Fruit fly (Drosophila melanogaster) whole organism, embryonic: Measurements from ENCODE around the gene CG13097.

ENCODE experiments used
- Abd-B ChIP-seq: fragments of 200-800 bp; sonication (Bioruptor generic); optimal IDR thresholded peaks from 2 replicates; lab custom pipeline; 2018; ENCODE audit warnings: missing biosample characterization, mild to moderate bottlenecking, missing genetic modification characterization, moderate library complexity
- BEAF-32 ChIP-seq: fragments of 200-800 bp; sonication (Bioruptor generic); optimal IDR thresholded peaks from 3 replicates; lab custom pipeline; 2017; ENCODE audit warnings: missing biosample characterization, missing genetic modification characterization, mild to moderate bottlenecking, moderate library complexity, missing genetic modification reagents
- Bdp1 ChIP-seq: fragments of 200-800 bp; sonication (Bioruptor generic); optimal IDR thresholded peaks from 3 replicates; lab custom pipeline; 2016; ENCODE audit warnings: missing biosample characterization, missing genetic modification characterization
- CG12104 ChIP-seq: fragments of 200-800 bp; sonication (Bioruptor generic); optimal IDR thresholded peaks from 3 replicates; lab custom pipeline; 2016; ENCODE audit warnings: missing biosample characterization, missing genetic modification characterization
- CG13775 ChIP-seq: fragments of 200-800 bp; sonication (Bioruptor generic); optimal IDR thresholded peaks from 3 replicates; lab custom pipeline; 2017; ENCODE audit warnings: missing biosample characterization, mild to moderate bottlenecking, missing genetic modification characterization
- CG15601 ChIP-seq: fragments of 200-800 bp; sonication (Bioruptor generic); optimal IDR thresholded peaks from 3 replicates; lab custom pipeline; 2019; ENCODE audit warnings: missing biosample characterization, mild to moderate bottlenecking, missing genetic modification characterization, moderate library complexity
- CG2129 ChIP-seq: fragments of 200-800 bp; sonication (Bioruptor generic); IDR thresholded peaks from 2 replicates; pipeline ENCODE4 v1.3.6; 2022; ENCODE audit warnings: missing biosample characterization, missing genetic modification characterization; ENCODE audit not compliant: partially characterized antibody
- CG2202 ChIP-seq: fragments of 200-800 bp; sonication (Bioruptor generic); optimal IDR thresholded peaks from 2 replicates; lab custom pipeline; 2018; ENCODE audit warnings: missing biosample characterization, mild to moderate bottlenecking, missing genetic modification characterization
- CG31365 ChIP-seq: fragments of 200-800 bp; sonication (Bioruptor generic); optimal IDR thresholded peaks from 2 replicates; lab custom pipeline; 2018; ENCODE audit warnings: missing biosample characterization, mild to moderate bottlenecking, missing genetic modification characterization
- CG3995 ChIP-seq: fragments of 200-800 bp; sonication (Bioruptor generic); optimal IDR thresholded peaks from 3 replicates; lab custom pipeline; 2016; ENCODE audit warnings: missing biosample characterization, missing genetic modification characterization
- CG6791 ChIP-seq: fragments of 200-800 bp; sonication (Bioruptor generic); IDR thresholded peaks from 3 replicates; pipeline ENCODE4 v1.3.6; 2022; ENCODE audit warnings: missing biosample characterization, missing genetic modification characterization; ENCODE audit not compliant: partially characterized antibody
- CG6854 ChIP-seq: fragments of 200-800 bp; sonication (Bioruptor generic); optimal IDR thresholded peaks from 3 replicates; lab custom pipeline; 2017; ENCODE audit warnings: missing biosample characterization, mild to moderate bottlenecking, missing genetic modification characterization
- CG7556 ChIP-seq: fragments of 200-800 bp; sonication (Bioruptor generic); optimal IDR thresholded peaks from 2 replicates; lab custom pipeline; 2017; ENCODE audit warnings: missing biosample characterization, mild to moderate bottlenecking, missing genetic modification characterization
- CG7839 ChIP-seq: fragments of 200-800 bp; sonication (Bioruptor generic); optimal IDR thresholded peaks from 3 replicates; lab custom pipeline; 2018; ENCODE audit warnings: missing biosample characterization, mild to moderate bottlenecking, missing genetic modification characterization, moderate library complexity
- CG7963 ChIP-seq: fragments of 200-800 bp; sonication (Bioruptor generic); IDR thresholded peaks from 3 replicates; pipeline ENCODE4 v1.3.6; 2022; ENCODE audit warnings: missing biosample characterization, missing genetic modification characterization; ENCODE audit not compliant: partially characterized antibody
- CG8089 ChIP-seq: fragments of 200-800 bp; sonication (Bioruptor generic); optimal IDR thresholded peaks from 3 replicates; lab custom pipeline; 2016; ENCODE audit warnings: missing biosample characterization, missing genetic modification characterization
- CG8478 ChIP-seq: fragments of >200 bp; optimal IDR thresholded peaks from 2 replicates; lab custom pipeline; 2018
- CG9215 ChIP-seq: fragments of 200-800 bp; sonication (Bioruptor generic); IDR thresholded peaks from 2 replicates; pipeline ENCODE4 v1.3.6; 2022; ENCODE audit warnings: missing biosample characterization, missing genetic modification characterization
- CG9797 ChIP-seq: fragments of 200-800 bp; sonication (Bioruptor generic); optimal IDR thresholded peaks from 3 replicates; lab custom pipeline; 2018; ENCODE audit warnings: missing biosample characterization, mild to moderate bottlenecking, missing genetic modification characterization
- CG9817 ChIP-seq: fragments of 200-800 bp; sonication (Bioruptor generic); optimal IDR thresholded peaks from 2 replicates; lab custom pipeline; 2018; ENCODE audit warnings: missing biosample characterization, mild to moderate bottlenecking, missing genetic modification characterization, moderate library complexity
- CG9932 ChIP-seq: fragments of 200-800 bp; sonication (Bioruptor generic); IDR thresholded peaks from 2 replicates; pipeline ENCODE4 v1.3.6; 2022; ENCODE audit warnings: missing biosample characterization, missing genetic modification characterization
- CHES-1-like ChIP-seq: fragments of 200-800 bp; sonication (Bioruptor generic); optimal IDR thresholded peaks from 2 replicates; lab custom pipeline; 2016; ENCODE audit warnings: missing biosample characterization, missing genetic modification characterization
- Dll ChIP-seq: fragments of 200-800 bp; sonication (Bioruptor generic); IDR thresholded peaks from 4 replicates; pipeline ENCODE4 v1.3.6; 2022; ENCODE audit warnings: missing biosample characterization, missing genetic modification characterization; ENCODE audit not compliant: partially characterized antibody
- Max ChIP-seq: fragments of 200-800 bp; sonication (Bioruptor generic); optimal IDR thresholded peaks from 2 replicates; lab custom pipeline; 2016; ENCODE audit warnings: missing biosample characterization, mild to moderate bottlenecking, missing genetic modification characterization
- Mes4 ChIP-seq: fragments of 200-800 bp; sonication (Bioruptor generic); optimal IDR thresholded peaks from 2 replicates; lab custom pipeline; 2016; ENCODE audit warnings: missing biosample characterization, missing genetic modification characterization
- Mrtf ChIP-seq: fragments of 200-800 bp; sonication (Bioruptor generic); IDR thresholded peaks from 3 replicates; pipeline ENCODE4 v1.3.6; 2022; ENCODE audit warnings: missing biosample characterization, missing genetic modification characterization
- Nf-YB ChIP-seq: fragments of 200-800 bp; sonication (Bioruptor generic); optimal IDR thresholded peaks from 3 replicates; lab custom pipeline; 2019; ENCODE audit warnings: missing biosample characterization, mild to moderate bottlenecking, missing genetic modification characterization, moderate library complexity
- Stat92E ChIP-seq, 3 experiments: fragments of >200 bp in 2 of 3; fragments of 200-800 bp in 1 of 3; sonication (Bioruptor generic) in 1 of 3; optimal IDR thresholded peaks; 2 replicates each; lab custom pipeline; 2017 to 2019; ENCODE audit warnings: missing biosample characterization in 3 of 3, missing genetic modification characterization in 3 of 3, mild to moderate bottlenecking in 1 of 3, moderate library complexity in 1 of 3
- Xrp1 ChIP-seq: fragments of 200-800 bp; sonication (Bioruptor generic); IDR thresholded peaks from 2 replicates; pipeline ENCODE4 v1.3.6; 2022; ENCODE audit warnings: missing biosample characterization, missing genetic modification characterization
- al ChIP-seq: fragments of 200-800 bp; sonication (Bioruptor generic); IDR thresholded peaks from 2 replicates; pipeline ENCODE4 v1.3.6; 2022; ENCODE audit warnings: missing biosample characterization, missing genetic modification characterization
- amos ChIP-seq: fragments of 200-800 bp; sonication (Bioruptor generic); IDR thresholded peaks from 2 replicates; pipeline ENCODE4 v1.3.6; 2022; ENCODE audit warnings: missing biosample characterization, missing genetic modification characterization; ENCODE audit not compliant: partially characterized antibody
- ase ChIP-seq: fragments of 200-800 bp; sonication (Bioruptor generic); IDR thresholded peaks from 3 replicates; pipeline ENCODE4 v1.3.6; 2022; ENCODE audit warnings: missing biosample characterization, missing genetic modification characterization
- btn ChIP-seq: fragments of 200-800 bp; sonication (Bioruptor generic); optimal IDR thresholded peaks from 2 replicates; lab custom pipeline; 2016; ENCODE audit warnings: missing biosample characterization, missing genetic modification characterization
- chn ChIP-seq: fragments of 200-800 bp; sonication (Bioruptor generic); optimal IDR thresholded peaks from 2 replicates; lab custom pipeline; 2016; ENCODE audit warnings: missing biosample characterization, missing genetic modification characterization
- crc ChIP-seq: fragments of 200-800 bp; sonication (Bioruptor generic); optimal IDR thresholded peaks from 2 replicates; lab custom pipeline; 2016; ENCODE audit warnings: missing biosample characterization, missing genetic modification characterization
- dan ChIP-seq: fragments of 200-800 bp; sonication (Bioruptor generic); IDR thresholded peaks from 2 replicates; pipeline ENCODE4 v1.3.6; 2022; ENCODE audit warnings: missing biosample characterization, missing genetic modification characterization
- gro ChIP-seq: fragments of 200-800 bp; sonication (Bioruptor generic); optimal IDR thresholded peaks from 2 replicates; lab custom pipeline; 2016; ENCODE audit warnings: missing biosample characterization, missing genetic modification characterization
- gt ChIP-seq: fragments of 200-800 bp; sonication (Bioruptor generic); IDR thresholded peaks from 2 replicates; pipeline ENCODE4 v1.3.6; 2022; ENCODE audit warnings: missing biosample characterization, missing genetic modification characterization
- hbn ChIP-seq: fragments of 200-800 bp; sonication (Bioruptor generic); IDR thresholded peaks from 2 replicates; pipeline ENCODE4 v1.3.6; 2022; ENCODE audit warnings: missing biosample characterization, missing genetic modification characterization; ENCODE audit not compliant: partially characterized antibody
- inv ChIP-seq: fragments of 200-800 bp; sonication (Bioruptor generic); IDR thresholded peaks from 2 replicates; pipeline ENCODE4 v1.3.6; 2022; ENCODE audit warnings: missing biosample characterization, missing genetic modification characterization; ENCODE audit not compliant: partially characterized antibody
- jing ChIP-seq: fragments of 200-800 bp; sonication (Bioruptor generic); optimal IDR thresholded peaks from 2 replicates; lab custom pipeline; 2018; ENCODE audit warnings: missing biosample characterization, mild to moderate bottlenecking, missing genetic modification characterization
- luna ChIP-seq: fragments of 200-800 bp; sonication (Bioruptor generic); optimal IDR thresholded peaks from 2 replicates; lab custom pipeline; 2016; ENCODE audit warnings: missing biosample characterization, missing genetic modification characterization
- maf-S ChIP-seq: fragments of 200-800 bp; sonication (Bioruptor generic); optimal IDR thresholded peaks from 2 replicates; lab custom pipeline; 2016; ENCODE audit warnings: missing biosample characterization, missing genetic modification characterization
- pros ChIP-seq: fragments of 200-800 bp; sonication (Bioruptor generic); optimal IDR thresholded peaks from 3 replicates; lab custom pipeline; 2019; ENCODE audit warnings: missing biosample characterization, mild to moderate bottlenecking, missing genetic modification characterization, moderate library complexity
- row ChIP-seq: fragments of 200-800 bp; sonication (Bioruptor generic); IDR thresholded peaks from 3 replicates; pipeline ENCODE4 v1.3.6; 2022; ENCODE audit warnings: missing biosample characterization, missing genetic modification characterization
- sna ChIP-seq: fragments of 200-800 bp; sonication (Bioruptor generic); IDR thresholded peaks from 2 replicates; pipeline ENCODE4 v1.3.6; 2022; ENCODE audit warnings: missing biosample characterization, missing genetic modification characterization; ENCODE audit not compliant: partially characterized antibody
- stc ChIP-seq: fragments of 200-800 bp; sonication (Bioruptor generic); IDR thresholded peaks from 2 replicates; pipeline ENCODE4 v1.3.6; 2022; ENCODE audit warnings: missing biosample characterization, missing genetic modification characterization
- toy ChIP-seq: fragments of 200-800 bp; sonication (Bioruptor generic); IDR thresholded peaks from 2 replicates; pipeline ENCODE4 v1.3.6; 2022; ENCODE audit warnings: missing biosample characterization, missing genetic modification characterization
- vfl ChIP-seq: fragments of 200-800 bp; sonication (Bioruptor generic); optimal IDR thresholded peaks from 2 replicates; lab custom pipeline; 2016; ENCODE audit warnings: missing biosample characterization, missing genetic modification characterization
- zen2 ChIP-seq: fragments of 200-800 bp; sonication (Bioruptor generic); IDR thresholded peaks from 3 replicates; pipeline ENCODE4 v1.3.6; 2022; ENCODE audit warnings: missing biosample characterization, missing genetic modification characterization; ENCODE audit not compliant: partially characterized antibody

Gene CG13097

DNA sequence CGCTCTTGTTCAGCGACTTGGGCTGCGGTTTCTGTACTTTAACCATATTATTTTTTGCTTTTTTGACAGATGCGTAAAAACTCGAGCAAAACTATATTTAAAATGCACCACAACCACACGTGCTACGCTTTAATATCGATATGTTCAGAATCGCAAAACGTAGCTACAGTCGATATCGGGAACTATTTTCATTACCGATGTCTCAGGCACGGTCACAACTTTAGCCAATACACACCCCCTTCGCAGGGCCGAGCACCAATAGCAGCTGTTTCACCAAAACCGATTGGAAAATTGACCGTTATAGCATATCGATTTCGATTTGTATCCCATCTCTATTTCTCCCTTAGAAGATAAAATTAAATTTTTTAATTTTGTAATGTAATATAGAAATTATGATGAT lies 2.9 kb downstream of the CG13097 start, which contains the start of gene CG13096 (continued):
- TF ChIP-seq CG15601 (tag; lab: Kevin White, UChicago) (peak; percentile 59), dan (GFP tag; lab: Robert Waterston, UW) (no peak), row (GFP tag; lab: Robert Waterston, UW) (peak; percentile 59; the same call in 2 of the 3 replicates), Bdp1 (GFP tag; lab: Kevin White, UChicago) (peak; percentile 27), luna (no peak), Stat92E (GFP tag; optimal IDR thresholded peaks at IDR 0.05; lab: Kevin White, UChicago) (peak in 1 of 3 experiments; percentile 44), gro (GFP tag; lab: Kevin White, UChicago) (peak; percentile 68), Dll (peak; percentile 99), stc (GFP tag; lab: Robert Waterston, UW) (no peak), crc (GFP tag; lab: Kevin White, UChicago) (no peak), CG7963 (GFP tag; lab: Robert Waterston, UW) (peak; percentile 97), BEAF-32 (GFP tag; lab: Kevin White, UChicago) (peak; percentile 99), btn (GFP tag; lab: Kevin White, UChicago) (no peak), inv (GFP tag; lab: Robert Waterston, UW) (peak; percentile 97), CHES-1-like (peak; percentile 51), toy (GFP tag; lab: Robert Waterston, UW) (no peak), CG7839 (tag; lab: Kevin White, UChicago) (no peak), CG13775 (GFP tag; lab: Kevin White, UChicago) (no peak), CG3995 (GFP tag; lab: Kevin White, UChicago) (peak; percentile 100), CG7556 (GFP tag; lab: Kevin White, UChicago) (no peak), CG31365 (tag; lab: Kevin White, UChicago) (no peak), Mes4 (GFP tag; lab: Kevin White, UChicago) (peak; percentile 30), Max (GFP tag; lab: Kevin White, UChicago) (peak; percentile 96), hbn (peak; percentile 99), chn (GFP tag; lab: Kevin White, UChicago) (peak; percentile 32), Xrp1 (GFP tag; lab: Robert Waterston, UW) (0 out of 2 replicates have a peak, but pooled peaks have one; percentile 14), CG6854 (GFP tag; lab: Kevin White, UChicago) (no peak), gt (GFP tag; lab: Robert Waterston, UW) (no peak), jing (no peak), ase (peak; percentile 25; the same call in 1 of the 3 replicates), maf-S (GFP tag; lab: Kevin White, UChicago) (peak; percentile 6), CG8478 (lab: Kevin White, UChicago) (no peak), CG12104 (GFP tag; lab: Kevin White, UChicago) (no peak), CG9215 (no peak), al (GFP tag; lab: Robert Waterston, UW) (peak; percentile 17; the same call in 1 of the 2 replicates), CG2129 (peak; percentile 95), pros (GFP tag; lab: Kevin White, UChicago) (no peak), zen2 (GFP tag; lab: Robert Waterston, UW) (peak; percentile 98), CG2202 (tag; lab: Kevin White, UChicago) (no peak), CG8089 (no peak), amos (GFP tag; lab: Robert Waterston, UW) (peak; percentile 99), CG9817 (no peak), CG6791 (GFP tag; lab: Robert Waterston, UW) (peak; percentile 99), Mrtf (GFP tag; lab: Robert Waterston, UW) (no peak), Nf-YB (GFP tag; lab: Kevin White, UChicago) (peak; percentile 60), Abd-B (GFP tag; lab: Kevin White, UChicago) (peak; percentile 55), CG9797 (GFP tag; lab: Kevin White, UChicago) (peak; percentile 65), CG9932 (GFP tag; lab: Robert Waterston, UW) (peak; percentile 77), sna (GFP tag; lab: Robert Waterston, UW) (peak; percentile 99), vfl (no peak)
